Worm (Caenorhabditis elegans) whole organism, mixed stage, embryonic: ENCODE measurements around the gene acr-14.

Experiments used
- M03D4.4 ChIP-seq: sonication (generic microtip); optimal IDR thresholded peaks from 2 replicates; lab custom pipeline; 2017; ENCODE audit warnings: mild to moderate bottlenecking, missing genetic modification characterization, missing compliant biosample characterization
- bed-3 ChIP-seq: fragments of 200-800 bp; sonication (Bioruptor generic); optimal IDR thresholded peaks from 3 replicates; lab custom pipeline; 2018; ENCODE audit warnings: mild to moderate bottlenecking, missing genetic modification characterization, moderate library complexity, missing compliant biosample characterization
- blmp-1 ChIP-seq: fragments of 150-350 bp; optimal IDR thresholded peaks from 2 replicates; lab custom pipeline; 2014; ENCODE audit warnings: missing biosample characterization, missing genetic modification characterization
- ceh-39 ChIP-seq: fragments of 150-350 bp; optimal IDR thresholded peaks from 2 replicates; lab custom pipeline; 2014; ENCODE audit warnings: missing biosample characterization, missing genetic modification characterization
- ceh-43 ChIP-seq: fragments of 200-800 bp; sonication (Bioruptor generic); optimal IDR thresholded peaks from 2 replicates; lab custom pipeline; 2018; ENCODE audit warnings: mild to moderate bottlenecking, missing genetic modification characterization, moderate library complexity, missing compliant biosample characterization
- ceh-83 ChIP-seq: fragments of 200-800 bp; sonication (Bioruptor generic); optimal IDR thresholded peaks from 2 replicates; lab custom pipeline; 2018; ENCODE audit warnings: mild to moderate bottlenecking, missing genetic modification characterization, missing compliant biosample characterization
- ces-1 ChIP-seq: fragments of 150-350 bp; optimal IDR thresholded peaks from 2 replicates; lab custom pipeline; 2014; ENCODE audit warnings: missing biosample characterization, missing genetic modification reagents, missing genetic modification characterization
- cnd-1 ChIP-seq: fragments of 200-800 bp; sonication (Bioruptor generic); optimal IDR thresholded peaks from 2 replicates; lab custom pipeline; 2018; ENCODE audit warnings: mild to moderate bottlenecking, missing genetic modification characterization, missing compliant biosample characterization
- drap-1 ChIP-seq: fragments of 200-800 bp; sonication (Bioruptor generic); optimal IDR thresholded peaks from 3 replicates; lab custom pipeline; 2018; ENCODE audit warnings: mild to moderate bottlenecking, missing genetic modification characterization, missing compliant biosample characterization
- elt-1 ChIP-seq: sonication (generic microtip); optimal IDR thresholded peaks from 2 replicates; lab custom pipeline; 2017; ENCODE audit warnings: missing genetic modification characterization, mild to moderate bottlenecking, missing compliant biosample characterization, antibody characterized with exemption, moderate library complexity, borderline replicate concordance; ENCODE audit not compliant: insufficient read depth
- flh-1 ChIP-seq: fragments of 200-800 bp; sonication (Bioruptor generic); optimal IDR thresholded peaks from 2 replicates; lab custom pipeline; 2018; ENCODE audit warnings: mild to moderate bottlenecking, missing genetic modification characterization, moderate library complexity, missing compliant biosample characterization
- hlh-1 ChIP-seq: fragments of 150-350 bp; optimal IDR thresholded peaks from 2 replicates; lab custom pipeline; 2014; ENCODE audit warnings: missing biosample characterization, missing genetic modification reagents, missing genetic modification characterization
- lin-13 ChIP-seq: fragments of 150-350 bp; optimal IDR thresholded peaks from 2 replicates; lab custom pipeline; 2014; ENCODE audit warnings: missing biosample characterization, missing genetic modification characterization
- lin-32 ChIP-seq: fragments of 200-800 bp; sonication (Bioruptor generic); optimal IDR thresholded peaks from 2 replicates; lab custom pipeline; 2018; ENCODE audit warnings: mild to moderate bottlenecking, missing genetic modification characterization, missing compliant biosample characterization
- lsy-2 ChIP-seq: fragments of 150-350 bp; optimal IDR thresholded peaks from 2 replicates; lab custom pipeline; 2014; ENCODE audit warnings: missing biosample characterization, missing genetic modification characterization
- mab-5 ChIP-seq: fragments of 150-350 bp; optimal IDR thresholded peaks from 2 replicates; lab custom pipeline; 2014; ENCODE audit warnings: missing biosample characterization, missing genetic modification characterization
- mep-1 ChIP-seq: fragments of 150-350 bp; optimal IDR thresholded peaks from 2 replicates; lab custom pipeline; 2017; ENCODE audit warnings: missing biosample characterization, missing genetic modification reagents, missing genetic modification characterization, inconsistent platforms
- mls-2 ChIP-seq: sonication (generic microtip); optimal IDR thresholded peaks from 2 replicates; lab custom pipeline; 2016; ENCODE audit warnings: mild to moderate bottlenecking, missing genetic modification characterization, moderate library complexity, missing compliant biosample characterization
- nhr-12 ChIP-seq: fragments of 150-350 bp; optimal IDR thresholded peaks from 2 replicates; lab custom pipeline; 2014; ENCODE audit warnings: missing biosample characterization, missing genetic modification characterization
- nhr-2 ChIP-seq: fragments of 150-350 bp; optimal IDR thresholded peaks from 2 replicates; lab custom pipeline; 2014; ENCODE audit warnings: missing biosample characterization, missing genetic modification characterization
- nhr-237 ChIP-seq: fragments of 150-350 bp; optimal IDR thresholded peaks from 2 replicates; lab custom pipeline; 2014; ENCODE audit warnings: missing biosample characterization, missing genetic modification characterization
- nhr-28 ChIP-seq: fragments of 150-350 bp; optimal IDR thresholded peaks from 2 replicates; lab custom pipeline; 2014; ENCODE audit warnings: missing biosample characterization, missing genetic modification characterization
- nhr-76 ChIP-seq: sonication (generic microtip); optimal IDR thresholded peaks from 2 replicates; lab custom pipeline; 2017; ENCODE audit warnings: missing biosample characterization, missing genetic modification characterization
- pha-4 ChIP-seq: fragments of 150-350 bp; optimal IDR thresholded peaks from 2 replicates; lab custom pipeline; 2018; ENCODE audit warnings: missing biosample characterization, missing genetic modification reagents, missing genetic modification characterization
- snpc-4 ChIP-seq: fragments of 150-350 bp; optimal IDR thresholded peaks from 2 replicates; lab custom pipeline; 2014; ENCODE audit warnings: missing biosample characterization, missing genetic modification characterization
- sptf-1 ChIP-seq: sonication (generic microtip); optimal IDR thresholded peaks from 2 replicates; lab custom pipeline; 2017; ENCODE audit warnings: mild to moderate bottlenecking, missing genetic modification characterization, moderate library complexity, missing compliant biosample characterization
- tbx-8 ChIP-seq: fragments of 200-800 bp; sonication (Bioruptor generic); optimal IDR thresholded peaks from 2 replicates; lab custom pipeline; 2018; ENCODE audit warnings: mild to moderate bottlenecking, missing genetic modification characterization, moderate library complexity, missing compliant biosample characterization
- unc-120 ChIP-seq: sonication (generic microtip); optimal IDR thresholded peaks from 2 replicates; lab custom pipeline; 2017; ENCODE audit warnings: missing genetic modification characterization, missing compliant biosample characterization; ENCODE audit not compliant: poor library complexity, severe bottlenecking
- unc-39 ChIP-seq: fragments of 150-350 bp; optimal IDR thresholded peaks from 2 replicates; lab custom pipeline; 2014; ENCODE audit warnings: missing biosample characterization, missing genetic modification characterization
- unc-62 ChIP-seq: fragments of 150-350 bp; optimal IDR thresholded peaks from 2 replicates; lab custom pipeline; 2014; ENCODE audit warnings: missing biosample characterization, missing genetic modification reagents, missing genetic modification characterization
- ztf-11 ChIP-seq: fragments of 150-350 bp; optimal IDR thresholded peaks from 2 replicates; lab custom pipeline; 2014; ENCODE audit warnings: missing biosample characterization, missing genetic modification characterization

The acr-14 gene

ce11 chrII:8127290-8127689, 49.7 kb downstream of the acr-14 start:
- TF ChIP-seq ztf-11 (tag; lab: Kevin White, UChicago) (no peak), nhr-2 (tag; lab: Kevin White, UChicago) (peak; percentile 67), mep-1 (tag; lab: Kevin White, UChicago) (no peak), blmp-1 (no peak)

ce11 chrII:8126617-8127016, 50.4 kb downstream of the acr-14 start:
- no peak for TF ChIP-seq flh-1 (GFP tag; lab: Kevin White, UChicago)
- peak; percentile 22 for TF ChIP-seq unc-120
- no peak for TF ChIP-seq mls-2 (tag; lab: Kevin White, UChicago)
- no peak for TF ChIP-seq nhr-237 (tag; lab: Kevin White, UChicago)
- no peak for TF ChIP-seq mep-1 (tag; lab: Kevin White, UChicago)
- peak; percentile 90 for TF ChIP-seq hlh-1 (tag; lab: Kevin White, UChicago)
- TF ChIP-seq lin-13 (tag; lab: Kevin White, UChicago), result no peak

- TF ChIP-seq blmp-1 (no peak), nhr-28 (tag; lab: Kevin White, UChicago) (no peak), sptf-1 (tag; lab: Kevin White, UChicago) (no peak), unc-39 (tag; lab: Kevin White, UChicago) (no peak), tbx-8 (GFP tag; lab: Kevin White, UChicago) (no peak), nhr-76 (tag; lab: Kevin White, UChicago) (no peak), ceh-39 (tag; lab: Kevin White, UChicago) (no peak), ztf-11 (tag; lab: Kevin White, UChicago) (no peak), drap-1 (no peak)
Measured at ce11 chrII:8126132-8126531, 50.9 kb downstream of the acr-14 start.

ce11 chrII:8125439-8125838, 51.6 kb downstream of the acr-14 start:
- no peak for TF ChIP-seq cnd-1
- no peak for TF ChIP-seq lin-32 (GFP tag; lab: Kevin White, UChicago)
- no peak for TF ChIP-seq ceh-39 (tag; lab: Kevin White, UChicago)
- no peak for TF ChIP-seq M03D4.4
- TF ChIP-seq nhr-28 (tag; lab: Kevin White, UChicago), result no peak
- TF ChIP-seq pha-4 (tag; lab: Kevin White, UChicago), result no peak
- TF ChIP-seq mls-2 (tag; lab: Kevin White, UChicago), result no peak
- no peak for TF ChIP-seq mab-5 (tag; lab: Kevin White, UChicago)
- TF ChIP-seq unc-62 (GFP tag; lab: Kevin White, UChicago), result no peak
- no peak for TF ChIP-seq ces-1 (GFP tag; lab: Kevin White, UChicago)
- no peak for TF ChIP-seq snpc-4 (tag; lab: Kevin White, UChicago)
- no peak for TF ChIP-seq ceh-83 (GFP tag; lab: Kevin White, UChicago)
- no peak for TF ChIP-seq bed-3 (GFP tag; lab: Kevin White, UChicago)
- TF ChIP-seq tbx-8 (GFP tag; lab: Kevin White, UChicago), result no peak
- TF ChIP-seq lin-13 (tag; lab: Kevin White, UChicago), result no peak
- no peak for TF ChIP-seq nhr-12
- TF ChIP-seq ceh-43 (GFP tag; lab: Kevin White, UChicago), result no peak
- TF ChIP-seq lsy-2 (tag; lab: Kevin White, UChicago), result no peak
- no peak for TF ChIP-seq elt-1
